Worm (Caenorhabditis elegans) whole organism, young adult: ENCODE results near the gene Y34B4A.7.

Experiments used
- bed-1 ChIP-seq: fragments of 200-800 bp; sonication (Bioruptor generic); IDR thresholded peaks from 2 replicates; pipeline ENCODE4 v1.3.6; 2022; ENCODE audit warnings: missing genetic modification reagents, missing genetic modification characterization, missing compliant biosample characterization
- chd-7 ChIP-seq: sonication (generic microtip); optimal IDR thresholded peaks from 2 replicates; lab custom pipeline; 2016; ENCODE audit warnings: mild to moderate bottlenecking, missing genetic modification characterization, moderate library complexity, missing compliant biosample characterization
- madf-8 ChIP-seq: fragments of 200-800 bp; sonication (Bioruptor generic); conservative IDR thresholded peaks from 2 replicates; pipeline ENCODE4 v1.3.6; 2022; ENCODE audit warnings: missing genetic modification reagents, missing genetic modification characterization, missing compliant biosample characterization
- nhr-90 ChIP-seq: sonication (generic microtip); optimal IDR thresholded peaks from 2 replicates; lab custom pipeline; 2016; ENCODE audit warnings: missing genotype, mild to moderate bottlenecking, missing genetic modification characterization, missing compliant biosample characterization
- pha-4 ChIP-seq: fragments of 150-350 bp; sonication (generic microtip); optimal IDR thresholded peaks from 2 replicates; lab custom pipeline; 2014; ENCODE audit warnings: missing biosample characterization, missing genetic modification reagents, missing genetic modification characterization
- rpc-1 ChIP-seq, 2 experiments: fragments of 150-350 bp in 1 of 2; sonication (generic microtip) in 1 of 2; optimal IDR thresholded peaks; 2 replicates each; lab custom pipeline; 2014 to 2018; ENCODE audit warnings: missing biosample characterization in 1 of 2, missing genetic modification characterization in 1 of 2, missing genetic modification reagents in 1 of 2, missing genotype in 1 of 2

DNA sequence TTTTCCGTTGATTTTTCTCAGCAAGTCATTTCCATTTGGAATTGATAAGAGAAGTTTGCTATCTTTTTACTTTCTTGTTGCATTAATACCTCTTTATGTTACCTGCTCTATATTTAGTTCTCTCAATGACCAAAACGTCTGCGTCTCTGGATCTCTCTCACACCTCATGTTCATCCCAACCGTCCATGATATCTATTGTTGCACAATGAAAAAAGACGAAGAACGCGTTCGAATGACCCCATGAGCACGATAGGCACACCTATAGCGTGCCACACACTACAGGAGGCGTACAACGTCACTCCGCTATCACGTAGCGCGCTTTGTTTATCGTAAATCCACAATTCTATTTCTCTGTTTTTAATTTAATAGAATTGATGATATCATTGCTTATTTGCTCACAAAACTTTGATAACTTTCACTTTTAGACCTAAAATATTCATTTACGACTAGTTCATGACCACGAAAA, 35.1 kb downstream of the Y34B4A.7 start, which contains the start of gene Y34B4A.2:
- no peak for TF ChIP-seq madf-8
- no peak for TF ChIP-seq nhr-90 (tag; lab: Kevin White, UChicago)
- TF ChIP-seq rpc-1 (optimal IDR thresholded peaks at IDR 0.05; lab: Kevin White, UChicago): no peak
- no peak for TF ChIP-seq rpc-1 (tag; optimal IDR thresholded peaks at IDR 0.05; lab: Kevin White, UChicago)
- TF ChIP-seq bed-1 (GFP tag; lab: Robert Waterston, UW): no peak
- TF ChIP-seq chd-7 (tag; lab: Kevin White, UChicago): no peak
- no peak for TF ChIP-seq pha-4 (tag; lab: Kevin White, UChicago)
